Fruit fly (Drosophila melanogaster): ENCODE data around the gene AdipoR.

Gene AdipoR

dm6 chr3R:22584582-22584981 lies 36.9 kb upstream of the AdipoR start, which contains the start of the genes CG33107 and CG6937:
TSS of gene CG33107 (minus strand) at chr3R:22584718.
TSS of gene CG6937 (plus strand) at chr3R:22584773.
- TF ChIP-seq brk (GFP tag; optimal IDR thresholded peaks at IDR 0.05) (no peak), pan (optimal IDR thresholded peaks at IDR 0.05) (no peak), Sp1 (GFP tag; optimal IDR thresholded peaks at IDR 0.05) (no peak), lola (GFP tag; optimal IDR thresholded peaks at IDR 0.05) (no peak), Dif (GFP tag; optimal IDR thresholded peaks at IDR 0.05; ENCODE audit: partially characterized antibody) (no peak), dsf (GFP tag; optimal IDR thresholded peaks at IDR 0.05; ENCODE audit: borderline replicate concordance) (no peak), h (GFP tag; optimal IDR thresholded peaks at IDR 0.05) (no peak), foxo (GFP tag; optimal IDR thresholded peaks at IDR 0.05) (no peak), Vsx2 (GFP tag; optimal IDR thresholded peaks at IDR 0.05; ENCODE audit: partially characterized antibody) (no peak), GATAd (GFP tag; optimal IDR thresholded peaks at IDR 0.05) (no peak), fru (GFP tag; optimal IDR thresholded peaks at IDR 0.05) (no peak), Hnf4 (GFP tag; optimal IDR thresholded peaks at IDR 0.05) (no peak), CG32264 (GFP tag; optimal IDR thresholded peaks at IDR 0.05) (no peak), Hr83 (GFP tag; optimal IDR thresholded peaks at IDR 0.05; ENCODE audit: poor library complexity, severe bottlenecking) (no peak)

dm6 chr3R:22582981-22583380 lies 35.3 kb upstream of the AdipoR start, which contains the start of gene Dph5:
TSS of gene Dph5 (minus strand) at chr3R:22583225.
- TF ChIP-seq Myc (optimal IDR thresholded peaks at IDR 0.05) = no peak
- TF ChIP-seq sage (GFP tag; optimal IDR thresholded peaks at IDR 0.05) = no peak
- no peak for TF ChIP-seq brk (GFP tag; optimal IDR thresholded peaks at IDR 0.05)
- no peak for TF ChIP-seq Vsx2 (GFP tag; optimal IDR thresholded peaks at IDR 0.05; ENCODE audit: partially characterized antibody)
- no peak for TF ChIP-seq Mio (GFP tag; optimal IDR thresholded peaks at IDR 0.05)
- no peak for TF ChIP-seq ey (GFP tag; optimal IDR thresholded peaks at IDR 0.05)
- TF ChIP-seq dmrt93B (GFP tag; optimal IDR thresholded peaks at IDR 0.05) = no peak
- no peak for TF ChIP-seq woc (GFP tag; optimal IDR thresholded peaks at IDR 0.05)
- no peak for TF ChIP-seq psq (GFP tag; optimal IDR thresholded peaks at IDR 0.05)

- no peak for TF ChIP-seq GATAd (GFP tag; optimal IDR thresholded peaks at IDR 0.05)
- TF ChIP-seq Myc (optimal IDR thresholded peaks at IDR 0.05) = peak; percentile 19
- TF ChIP-seq Dif (GFP tag; optimal IDR thresholded peaks at IDR 0.05; ENCODE audit: partially characterized antibody) = no peak
- no peak for TF ChIP-seq Hr78 (GFP tag; optimal IDR thresholded peaks at IDR 0.05)
- TF ChIP-seq Hr83 (GFP tag; optimal IDR thresholded peaks at IDR 0.05; ENCODE audit: poor library complexity, severe bottlenecking) = no peak
- TF ChIP-seq Vsx2 (GFP tag; optimal IDR thresholded peaks at IDR 0.05; ENCODE audit: partially characterized antibody) = no peak
Observed at dm6 chr3R:22580546-22580945, 32.9 kb upstream of the AdipoR start, which contains the start of gene CSN6. TSS of gene CSN6 (plus strand) at chr3R:22580773.

dm6 chr3R:22576979-22577378 lies 29.3 kb upstream of the AdipoR start:
- TF ChIP-seq CrebA (GFP tag; optimal IDR thresholded peaks at IDR 0.05; ENCODE audit: borderline replicate concordance) (no peak), foxo (GFP tag; optimal IDR thresholded peaks at IDR 0.05) (no peak), sage (GFP tag; optimal IDR thresholded peaks at IDR 0.05) (no peak), usp (GFP tag; optimal IDR thresholded peaks at IDR 0.05) (no peak), CG9705 (GFP tag; optimal IDR thresholded peaks at IDR 0.05) (no peak), dsf (GFP tag; optimal IDR thresholded peaks at IDR 0.05; ENCODE audit: borderline replicate concordance) (no peak), h (GFP tag; optimal IDR thresholded peaks at IDR 0.05) (no peak)

dm6 chr3R:22576096-22576697 lies 28.6 kb upstream of the AdipoR start:
- TF ChIP-seq Vsx2 (GFP tag; optimal IDR thresholded peaks at IDR 0.05; ENCODE audit: partially characterized antibody) (no peak), jim (GFP tag; optimal IDR thresholded peaks at IDR 0.05) (no peak), brk (GFP tag; optimal IDR thresholded peaks at IDR 0.05) (no peak), br (GFP tag; optimal IDR thresholded peaks at IDR 0.05) (no peak), dl (GFP tag; optimal IDR thresholded peaks at IDR 0.05; ENCODE audit: insufficient read depth in 1 of 2, partially characterized antibody in 2 of 2) (no peak), CrebA (GFP tag; optimal IDR thresholded peaks at IDR 0.05; ENCODE audit: borderline replicate concordance) (no peak), psq (GFP tag; optimal IDR thresholded peaks at IDR 0.05) (no peak), HLH106 (tag; optimal IDR thresholded peaks at IDR 0.05) (no peak), Dif (GFP tag; optimal IDR thresholded peaks at IDR 0.05; ENCODE audit: partially characterized antibody) (no peak)

All from whole organism, wandering third instar larva.